Worm (Caenorhabditis elegans): ENCODE data around the gene lsm-7.

DNA sequence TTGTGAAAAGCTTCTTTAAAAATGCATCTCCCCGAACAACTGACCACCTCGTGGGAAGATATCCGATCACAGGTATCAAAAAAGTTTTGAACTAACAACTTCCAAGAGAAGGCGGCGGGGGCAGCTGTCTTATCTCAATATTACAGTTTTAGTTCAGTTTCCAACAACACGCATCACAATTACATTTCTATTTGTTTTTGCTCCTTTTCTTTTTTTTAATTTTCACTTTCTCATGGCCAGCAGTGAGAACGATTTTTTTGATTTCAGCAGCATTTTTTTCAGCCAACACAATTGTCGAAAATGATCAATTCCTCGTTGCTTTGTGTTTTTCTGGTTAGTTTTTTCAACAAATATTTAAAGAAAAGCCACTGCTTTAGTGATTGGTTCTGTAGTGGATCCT is 20.2 kb upstream of the lsm-7 start, which contains the start of gene ZK593.2:
- TF ChIP-seq cebp-1 (GFP tag; IDR thresholded peaks at IDR 0.05) (no peak), cebp-1 (tag; optimal IDR thresholded peaks at IDR 0.05) (no peak), gei-17 (GFP tag; optimal IDR thresholded peaks at IDR 0.05) (no peak), lag-1 (GFP tag; IDR thresholded peaks at IDR 0.05) (no peak), efl-1 (GFP tag; optimal IDR thresholded peaks at IDR 0.05) (no peak), snpc-4 (GFP tag; optimal IDR thresholded peaks at IDR 0.05) (no peak), snpc-4 (tag; optimal IDR thresholded peaks at IDR 0.05) (no peak), pha-4 (tag; optimal IDR thresholded peaks at IDR 0.05) (no peak), lin-54 (GFP tag; optimal IDR thresholded peaks at IDR 0.05) (no peak), dpl-1 (GFP tag; optimal IDR thresholded peaks at IDR 0.05) (no peak), ceh-58 (GFP tag; IDR thresholded peaks at IDR 0.05) (no peak), F49E8.2 (tag; optimal IDR thresholded peaks at IDR 0.05; ENCODE audit: insufficient read depth) (no peak), unc-62 (GFP tag; optimal IDR thresholded peaks at IDR 0.05) (no peak), ama-1 (optimal IDR thresholded peaks at IDR 0.05) (no peak), ama-1 (GFP tag; optimal IDR thresholded peaks at IDR 0.05) (no peak), dpff-1 (tag; optimal IDR thresholded peaks at IDR 0.05) (no peak)

All from whole organism, young adult.